Worm (Caenorhabditis elegans) whole organism, young adult: Measurements from ENCODE around the gene srx-77.

Experiments
- F33H1.4 ChIP-seq: fragments of 200-800 bp; sonication (Bioruptor generic); IDR thresholded peaks from 2 replicates; pipeline ENCODE4 v1.3.6; 2022; ENCODE audit warnings: missing genetic modification reagents, missing genetic modification characterization, missing compliant biosample characterization
- ama-1 ChIP-seq, 3 experiments: fragments of 150-350 bp in 1 of 3; sonication (generic microtip) in 2 of 3; optimal IDR thresholded peaks; 2 replicates each; lab custom pipeline; 2014 to 2018; ENCODE audit warnings: missing biosample characterization in 2 of 3, missing genetic modification characterization in 2 of 3, missing genetic modification reagents in 2 of 3
- atf-7 ChIP-seq: sonication (generic microtip); optimal IDR thresholded peaks from 2 replicates; lab custom pipeline; 2017; ENCODE audit warnings: mild to moderate bottlenecking, missing genetic modification characterization, missing compliant biosample characterization
- attf-3 ChIP-seq: fragments of 200-800 bp; sonication (Bioruptor generic); conservative IDR thresholded peaks from 2 replicates; pipeline ENCODE4 v1.3.6; 2022; ENCODE audit warnings: missing genetic modification reagents, missing genetic modification characterization, missing compliant biosample characterization
- cebp-2 ChIP-seq: fragments of 200-800 bp; sonication (Bioruptor generic); IDR thresholded peaks from 2 replicates; pipeline ENCODE4 v1.3.6; 2022; ENCODE audit warnings: missing genetic modification characterization, missing compliant biosample characterization
- ceh-40 ChIP-seq: fragments of 200-800 bp; sonication (Bioruptor generic); IDR thresholded peaks from 2 replicates; pipeline ENCODE4 v1.3.6; 2022; ENCODE audit warnings: missing genetic modification characterization, missing compliant biosample characterization
- hsf-1 ChIP-seq: fragments of 200-800 bp; sonication (Bioruptor generic); IDR thresholded peaks from 2 replicates; pipeline ENCODE4 v1.3.6; 2022; ENCODE audit warnings: missing genetic modification reagents, missing genetic modification characterization, missing compliant biosample characterization
- snpc-4 ChIP-seq, 5 experiments: fragments of 150-350 bp in 1 of 5; sonication (generic microtip) in 4 of 5; optimal IDR thresholded peaks; 2 replicates each; lab custom pipeline; 2014 to 2018; ENCODE audit warnings: missing genetic modification characterization in 5 of 5, missing biosample characterization in 3 of 5, antibody characterized with exemption in 2 of 5, mild to moderate bottlenecking in 2 of 5, missing compliant biosample characterization in 2 of 5, missing genotype in 2 of 5, moderate library complexity in 2 of 5, missing genetic modification reagents in 1 of 5
- tbx-9 ChIP-seq: sonication (generic microtip); optimal IDR thresholded peaks from 2 replicates; lab custom pipeline; 2016; ENCODE audit warnings: borderline replicate concordance, missing genetic modification characterization, inconsistent platforms, missing compliant biosample characterization
- ztf-26 ChIP-seq: sonication (generic microtip); optimal IDR thresholded peaks from 2 replicates; lab custom pipeline; 2017; ENCODE audit warnings: missing genetic modification characterization, missing compliant biosample characterization

ce11 chrV:4665651-4666050, 2.9 kb downstream of the srx-77 start, which contains the start of gene srx-73:
- no peak for TF ChIP-seq cebp-2 (GFP tag; lab: Robert Waterston, UW)
- TF ChIP-seq ceh-40 (GFP tag; lab: Robert Waterston, UW): no peak
- no peak for TF ChIP-seq tbx-9 (tag; lab: Kevin White, UChicago)
- TF ChIP-seq ztf-26 (tag; lab: Kevin White, UChicago): no peak
- TF ChIP-seq hsf-1 (GFP tag; lab: Robert Waterston, UW): no peak
- TF ChIP-seq snpc-4 (GFP tag; optimal IDR thresholded peaks at IDR 0.05; lab: Kevin White, UChicago): no peak
- no peak for TF ChIP-seq snpc-4 (tag; optimal IDR thresholded peaks at IDR 0.05; lab: Kevin White, UChicago)
- no peak for TF ChIP-seq atf-7 (tag; lab: Kevin White, UChicago)
- TF ChIP-seq ama-1 (optimal IDR thresholded peaks at IDR 0.05; lab: Kevin White, UChicago): no peak
- TF ChIP-seq ama-1 (GFP tag; optimal IDR thresholded peaks at IDR 0.05; lab: Kevin White, UChicago): no peak
- TF ChIP-seq attf-3 (GFP tag; lab: Robert Waterston, UW): no peak
- no peak for TF ChIP-seq F33H1.4 (GFP tag; lab: Robert Waterston, UW)
